Worm (Caenorhabditis elegans) whole organism, mixed stage, embryonic: ENCODE measurements around the gene srm-3.

Experiments used
- ceh-39 ChIP-seq: fragments of 150-350 bp; optimal IDR thresholded peaks from 2 replicates; lab custom pipeline; 2014; ENCODE audit warnings: missing biosample characterization, missing genetic modification characterization
- ces-1 ChIP-seq: fragments of 150-350 bp; optimal IDR thresholded peaks from 2 replicates; lab custom pipeline; 2014; ENCODE audit warnings: missing biosample characterization, missing genetic modification reagents, missing genetic modification characterization
- flh-1 ChIP-seq: fragments of 200-800 bp; sonication (Bioruptor generic); optimal IDR thresholded peaks from 2 replicates; lab custom pipeline; 2018; ENCODE audit warnings: mild to moderate bottlenecking, missing genetic modification characterization, moderate library complexity, missing compliant biosample characterization
- lin-32 ChIP-seq: fragments of 200-800 bp; sonication (Bioruptor generic); optimal IDR thresholded peaks from 2 replicates; lab custom pipeline; 2018; ENCODE audit warnings: mild to moderate bottlenecking, missing genetic modification characterization, missing compliant biosample characterization
- mep-1 ChIP-seq: fragments of 150-350 bp; optimal IDR thresholded peaks from 2 replicates; lab custom pipeline; 2017; ENCODE audit warnings: missing biosample characterization, missing genetic modification reagents, missing genetic modification characterization, inconsistent platforms

DNA sequence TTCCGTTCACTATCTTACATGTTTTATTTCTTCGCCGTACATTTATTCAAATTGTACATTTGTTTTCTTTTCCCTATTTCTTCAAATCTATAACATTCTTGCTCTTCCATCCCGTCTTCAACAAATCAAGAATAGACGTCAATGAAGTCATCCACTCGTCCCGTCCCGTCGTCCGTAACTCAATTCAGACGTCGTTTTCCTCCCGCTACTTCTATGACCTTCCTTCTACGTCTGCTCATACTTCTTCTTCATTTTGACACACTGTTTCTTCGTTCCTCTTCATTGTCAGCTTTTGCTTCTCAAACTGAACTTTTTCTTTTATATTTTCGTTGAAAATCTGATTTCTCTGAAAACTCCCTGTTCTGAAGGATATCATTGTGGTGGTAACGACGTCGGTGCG lies 11.2 kb downstream of the srm-3 start:
- TF ChIP-seq ces-1 (GFP tag; lab: Kevin White, UChicago) (peak; percentile 61), ceh-39 (tag; lab: Kevin White, UChicago) (no peak), lin-32 (GFP tag; lab: Kevin White, UChicago) (no peak), flh-1 (no peak), mep-1 (tag; lab: Kevin White, UChicago) (no peak)
